Worm (Caenorhabditis elegans) whole organism, L1 larva: Measurements from ENCODE around the gene dph-1.

Source experiments
- C16A3.4 ChIP-seq: fragments of 150-350 bp; optimal IDR thresholded peaks from 2 replicates; lab custom pipeline; 2014; ENCODE audit warnings: missing biosample characterization, missing genetic modification characterization
- C34B4.2 ChIP-seq: sonication (generic microtip); optimal IDR thresholded peaks from 2 replicates; lab custom pipeline; 2017; ENCODE audit warnings: mild to moderate bottlenecking, missing genetic modification characterization, missing compliant biosample characterization
- F16B12.6 ChIP-seq: fragments of 150-350 bp; optimal IDR thresholded peaks from 2 replicates; lab custom pipeline; 2014; ENCODE audit warnings: missing biosample characterization, missing genetic modification characterization
- Y116A8C.19 ChIP-seq: sonication (generic microtip); optimal IDR thresholded peaks from 2 replicates; lab custom pipeline; 2016; ENCODE audit warnings: missing compliant biosample characterization, missing genetic modification characterization, borderline replicate concordance
- ceh-82 ChIP-seq, 3 experiments: fragments of 150-350 bp in 1 of 3; sonication (generic microtip) in 2 of 3; optimal IDR thresholded peaks; 2 replicates each; lab custom pipeline; 2014 to 2017; ENCODE audit warnings: missing biosample characterization in 3 of 3, missing genetic modification characterization in 3 of 3
- dsc-1 ChIP-seq: sonication (generic microtip); optimal IDR thresholded peaks from 2 replicates; lab custom pipeline; 2016; ENCODE audit warnings: mild to moderate bottlenecking, missing genetic modification characterization, missing compliant biosample characterization
- efl-1 ChIP-seq, 4 experiments: fragments of 150-350 bp; optimal IDR thresholded peaks in 3 of 4; peaks in 1 of 4; 1 replicate in 1 of 4; 2 replicates in 3 of 4; lab custom pipeline; 2014; ENCODE audit warnings: missing biosample characterization in 2 of 4, missing genetic modification characterization in 2 of 4, missing genetic modification reagents in 2 of 4
- efl-3 ChIP-seq: fragments of 200-800 bp; sonication (Bioruptor generic); optimal IDR thresholded peaks from 2 replicates; lab custom pipeline; 2018; ENCODE audit warnings: mild to moderate bottlenecking, missing genetic modification characterization, missing compliant biosample characterization
- elt-2 ChIP-seq: sonication (generic microtip); optimal IDR thresholded peaks from 2 replicates; lab custom pipeline; 2016; ENCODE audit warnings: missing genetic modification characterization, mild to moderate bottlenecking, inconsistent platforms, missing compliant biosample characterization, missing genetic modification reagents
- ets-5 ChIP-seq: fragments of 200-800 bp; sonication (Bioruptor generic); IDR thresholded peaks from 2 replicates; pipeline ENCODE4 v1.3.6; 2022; ENCODE audit warnings: missing genetic modification characterization, missing compliant biosample characterization
- isw-1 ChIP-seq: fragments of 200-800 bp; sonication (Bioruptor generic); IDR thresholded peaks from 2 replicates; pipeline ENCODE4 v1.3.6; 2022; ENCODE audit warnings: missing genetic modification characterization, missing compliant biosample characterization
- jun-1 ChIP-seq: fragments of 150-350 bp; optimal IDR thresholded peaks from 2 replicates; lab custom pipeline; 2014; ENCODE audit warnings: missing biosample characterization, missing genetic modification reagents, missing genetic modification characterization
- lir-3 ChIP-seq: sonication (generic microtip); optimal IDR thresholded peaks from 2 replicates; lab custom pipeline; 2016; ENCODE audit warnings: mild to moderate bottlenecking, missing genetic modification characterization, moderate library complexity, missing compliant biosample characterization; ENCODE audit not compliant: poor library complexity
- lsy-2 ChIP-seq, 2 experiments: fragments of 150-350 bp; optimal IDR thresholded peaks; 2 replicates each; lab custom pipeline; 2014; ENCODE audit warnings: missing biosample characterization in 2 of 2, missing genetic modification characterization in 2 of 2
- mab-9 ChIP-seq: fragments of 200-800 bp; sonication (Bioruptor generic); IDR thresholded peaks from 2 replicates; pipeline ENCODE4 v1.3.6; 2022; ENCODE audit warnings: missing genetic modification reagents, missing genetic modification characterization, missing compliant biosample characterization
- nhr-11 ChIP-seq: fragments of 150-350 bp; optimal IDR thresholded peaks from 2 replicates; lab custom pipeline; 2014; ENCODE audit warnings: missing biosample characterization, missing genetic modification characterization
- nhr-47 ChIP-seq: sonication (generic microtip); optimal IDR thresholded peaks from 2 replicates; lab custom pipeline; 2016; ENCODE audit warnings: mild to moderate bottlenecking, missing genetic modification characterization, moderate library complexity, missing compliant biosample characterization
- pag-3 ChIP-seq: sonication (generic microtip); optimal IDR thresholded peaks from 2 replicates; lab custom pipeline; 2017; ENCODE audit warnings: missing genetic modification characterization, mild to moderate bottlenecking, missing compliant biosample characterization, antibody characterized with exemption, borderline replicate concordance; ENCODE audit not compliant: insufficient read depth
- pqm-1 ChIP-seq: sonication (generic microtip); optimal IDR thresholded peaks from 3 replicates; lab custom pipeline; 2017; ENCODE audit warnings: missing biosample characterization, missing genetic modification characterization
- sup-37 ChIP-seq: fragments of 200-800 bp; sonication (Bioruptor generic); optimal IDR thresholded peaks from 2 replicates; lab custom pipeline; 2018; ENCODE audit warnings: mild to moderate bottlenecking, missing genetic modification characterization, missing compliant biosample characterization
- swsn-7 ChIP-seq: sonication (generic microtip); optimal IDR thresholded peaks from 2 replicates; lab custom pipeline; 2016; ENCODE audit warnings: missing genetic modification characterization, missing compliant biosample characterization

The dph-1 gene

ce11 chrIII:3742090-3742489 lies 35.4 kb downstream of the dph-1 start:
- no peak for TF ChIP-seq sup-37
- TF ChIP-seq lir-3 (tag; lab: Kevin White, UChicago): no peak
- TF ChIP-seq efl-3 (GFP tag; lab: Kevin White, UChicago): no peak
- TF ChIP-seq, all 84 proteins: peak for 0

ce11 chrIII:3743367-3743766 lies 36.7 kb downstream of the dph-1 start:
- no peak for TF ChIP-seq C16A3.4 (tag; lab: Kevin White, UChicago)
- no peak for TF ChIP-seq elt-2 (tag; lab: Kevin White, UChicago)
- TF ChIP-seq mab-9 (GFP tag; lab: Robert Waterston, UW): no peak
- TF ChIP-seq dsc-1 (tag; lab: Kevin White, UChicago): no peak
- no peak for TF ChIP-seq pag-3 (tag; lab: Kevin White, UChicago)
- TF ChIP-seq, all 84 proteins: peak for 0

- TF ChIP-seq pqm-1 (tag; lab: Kevin White, UChicago) (no peak), F16B12.6 (tag; lab: Kevin White, UChicago) (no peak), ceh-82 (tag; optimal IDR thresholded peaks at IDR 0.05; lab: Kevin White, UChicago) (no peak), isw-1 (GFP tag; lab: Robert Waterston, UW) (no peak), C34B4.2 (tag; lab: Kevin White, UChicago) (no peak), dsc-1 (tag; lab: Kevin White, UChicago) (no peak), swsn-7 (tag; lab: Kevin White, UChicago) (no peak), nhr-11 (tag; lab: Kevin White, UChicago) (no peak), ets-5 (no peak), Y116A8C.19 (tag; lab: Kevin White, UChicago) (no peak), nhr-47 (tag; lab: Kevin White, UChicago) (no peak), jun-1 (tag; lab: Kevin White, UChicago) (no peak), lsy-2 (tag; optimal IDR thresholded peaks at IDR 0.05; lab: Kevin White, UChicago) (no peak), efl-1 (optimal IDR thresholded peaks at IDR 0.05; lab: Kevin White, UChicago) (no peak), efl-1 (GFP tag; optimal IDR thresholded peaks at IDR 0.05 in 1 of 2; lab: Kevin White, UChicago) (no peak)
- TF ChIP-seq, all 84 proteins: peak for 0
Observed at ce11 chrIII:3745138-3745537, 38.5 kb downstream of the dph-1 start, which contains the start of gene lin-48. TSS of gene lin-48 (plus strand) at chrIII:3745438.
